Worm (Caenorhabditis elegans) whole organism, L4/young adult: ENCODE data around the gene cyp-33D1.

ENCODE experiments used
- W03F9.2 ChIP-seq: fragments of 150-350 bp; optimal IDR thresholded peaks from 2 replicates; lab custom pipeline; 2014; ENCODE audit warnings: missing biosample characterization, missing genetic modification characterization
- dao-5 ChIP-seq: sonication (generic microtip); optimal IDR thresholded peaks from 2 replicates; lab custom pipeline; 2016; ENCODE audit warnings: missing genotype, missing genetic modification characterization, moderate library complexity, missing compliant biosample characterization
- him-1 ChIP-seq: sonication (generic microtip); optimal IDR thresholded peaks from 2 replicates; lab custom pipeline; 2016; ENCODE audit warnings: missing genotype, missing genetic modification reagents, missing genetic modification characterization, missing compliant biosample characterization

cyp-33D1 gene

ce11 chrV:16175757-16176156 is at the start of gene cyp-33D1:
TSS of gene cyp-33D1 (minus strand) at chrV:16175857.
- TF ChIP-seq dao-5 (no peak), him-1 (tag; lab: Kevin White, UChicago) (no peak), W03F9.2 (tag; lab: Kevin White, UChicago) (no peak)

- TF ChIP-seq W03F9.2 (tag; lab: Kevin White, UChicago) (no peak), him-1 (tag; lab: Kevin White, UChicago) (no peak), dao-5 (no peak)
These were observed 48.4 kb upstream of the cyp-33D1 start, which contains the start of gene stdh-2 for ce11 chrV:16224027-16224426. TSS of gene stdh-2 (plus strand) at chrV:16224327.

ce11 chrV:16220020-16220419 is 44.4 kb upstream of the cyp-33D1 start:
- TF ChIP-seq dao-5 (no peak), him-1 (tag; lab: Kevin White, UChicago) (no peak), W03F9.2 (tag; lab: Kevin White, UChicago) (no peak)

- TF ChIP-seq dao-5 = no peak
- no peak for TF ChIP-seq W03F9.2 (tag; lab: Kevin White, UChicago)
- no peak for TF ChIP-seq him-1 (tag; lab: Kevin White, UChicago)
These were observed 43.5 kb upstream of the cyp-33D1 start, which contains the start of gene glc-1 for ce11 chrV:16218972-16219757. TSS of gene glc-1 (plus strand) at chrV:16219634.

- no peak for TF ChIP-seq W03F9.2 (tag; lab: Kevin White, UChicago)
- no peak for TF ChIP-seq dao-5
- TF ChIP-seq him-1 (tag; lab: Kevin White, UChicago) = no peak
These were observed 42.9 kb upstream of the cyp-33D1 start, which contains the start of gene F11A5.15 for ce11 chrV:16218522-16218921. TSS of gene F11A5.15 (minus strand) at chrV:16218622.

- TF ChIP-seq W03F9.2 (tag; lab: Kevin White, UChicago) = no peak
- no peak for TF ChIP-seq dao-5
- TF ChIP-seq him-1 (tag; lab: Kevin White, UChicago) = no peak
These were observed 38.8 kb upstream of the cyp-33D1 start, which contains the start of gene F11A5.9 for ce11 chrV:16214505-16214904. TSS of gene F11A5.9 (plus strand) at chrV:16214890.

- TF ChIP-seq dao-5 (no peak), him-1 (tag; lab: Kevin White, UChicago) (no peak), W03F9.2 (tag; lab: Kevin White, UChicago) (no peak)
These were observed 37.7 kb upstream of the cyp-33D1 start for ce11 chrV:16213323-16213722.

- TF ChIP-seq W03F9.2 (tag; lab: Kevin White, UChicago) (no peak), dao-5 (no peak), him-1 (tag; lab: Kevin White, UChicago) (no peak)
These were observed 36.1 kb upstream of the cyp-33D1 start for ce11 chrV:16211713-16212112.

ce11 chrV:16210257-16211002 is 34.8 kb upstream of the cyp-33D1 start, which contains the start of gene F11A5.16:
TSS of gene F11A5.16 (plus strand) at chrV:16210952.
- no peak for TF ChIP-seq W03F9.2 (tag; lab: Kevin White, UChicago)
- no peak for TF ChIP-seq him-1 (tag; lab: Kevin White, UChicago)

ce11 chrV:16209837-16210236 is 34.2 kb upstream of the cyp-33D1 start, which contains the start of gene oac-15:
TSS of gene oac-15 (minus strand) at chrV:16209937.
- TF ChIP-seq dao-5 = no peak

ce11 chrV:16204888-16205287 is 29.2 kb upstream of the cyp-33D1 start, which contains the start of gene irld-26:
TSS of gene irld-26 (plus strand) at chrV:16205188.
- TF ChIP-seq W03F9.2 (tag; lab: Kevin White, UChicago) = no peak
- TF ChIP-seq dao-5 = no peak
- TF ChIP-seq him-1 (tag; lab: Kevin White, UChicago) = no peak

ce11 chrV:16202618-16203017 is 27.0 kb upstream of the cyp-33D1 start, which contains the start of gene F11A5.18:
TSS of gene F11A5.18 (plus strand) at chrV:16202918.
- TF ChIP-seq dao-5 = no peak

ce11 chrV:16201730-16202129 is 26.1 kb upstream of the cyp-33D1 start, which contains the start of gene F11A5.17:
TSS of gene F11A5.17 (plus strand) at chrV:16202030.
- TF ChIP-seq him-1 (tag; lab: Kevin White, UChicago) (no peak), dao-5 (no peak), W03F9.2 (tag; lab: Kevin White, UChicago) (no peak)

- TF ChIP-seq W03F9.2 (tag; lab: Kevin White, UChicago) = no peak
These were observed 22.4 kb upstream of the cyp-33D1 start, which contains the start of gene F11A5.5 for ce11 chrV:16198016-16198415. TSS of gene F11A5.5 (plus strand) at chrV:16198316.
